Fruit fly (Drosophila melanogaster): ENCODE results near the gene nac.

nac gene

dm6 chr3R:8326884-8327283, 23.1 kb upstream of the nac start (continued):
- peak; percentile 39 for TF ChIP-seq CG15696 (tag; optimal IDR thresholded peaks at IDR 0.05)
- no peak for TF ChIP-seq nerfin-1 (tag; optimal IDR thresholded peaks at IDR 0.05)
- TF ChIP-seq ind (GFP tag; optimal IDR thresholded peaks at IDR 0.05): no peak
- TF ChIP-seq Hr78 (GFP tag; optimal IDR thresholded peaks at IDR 0.05): no peak
- no peak for TF ChIP-seq sim (GFP tag; IDR thresholded peaks at IDR 0.05)
- TF ChIP-seq kah (GFP tag; optimal IDR thresholded peaks at IDR 0.05): no peak
- no peak for TF ChIP-seq btn (GFP tag; optimal IDR thresholded peaks at IDR 0.05)
- TF ChIP-seq CG9876 (GFP tag; optimal IDR thresholded peaks at IDR 0.05): no peak
- peak in 1 of 2 experiments; percentile 85 for TF ChIP-seq tll (GFP tag; optimal IDR thresholded peaks at IDR 0.05)
- TF ChIP-seq sisA (GFP tag; IDR thresholded peaks at IDR 0.05): no peak
- TF ChIP-seq CG11560 (tag; IDR thresholded peaks at IDR 0.05): no peak
- TF ChIP-seq Mad (GFP tag; optimal IDR thresholded peaks at IDR 0.05): no peak
- no peak for TF ChIP-seq sr (GFP tag; IDR thresholded peaks at IDR 0.05)
- no peak for TF ChIP-seq Hr39 (optimal IDR thresholded peaks at IDR 0.05)
- TF ChIP-seq lab (GFP tag; optimal IDR thresholded peaks at IDR 0.05): no peak
- TF ChIP-seq pum (GFP tag; optimal IDR thresholded peaks at IDR 0.05): no peak
- no peak for TF ChIP-seq sima (GFP tag; optimal IDR thresholded peaks at IDR 0.05)
- TF ChIP-seq tin (GFP tag; optimal IDR thresholded peaks at IDR 0.05): no peak
- TF ChIP-seq ac (GFP tag; optimal IDR thresholded peaks at IDR 0.05): peak; percentile 36
- no peak for TF ChIP-seq CG16863 (GFP tag; optimal IDR thresholded peaks at IDR 0.05)
- TF ChIP-seq CG6254 (GFP tag; optimal IDR thresholded peaks at IDR 0.05): no peak
- no peak for TF ChIP-seq Sox100B (GFP tag; optimal IDR thresholded peaks at IDR 0.05)
- TF ChIP-seq grn (GFP tag; optimal IDR thresholded peaks at IDR 0.05): no peak

DNA sequence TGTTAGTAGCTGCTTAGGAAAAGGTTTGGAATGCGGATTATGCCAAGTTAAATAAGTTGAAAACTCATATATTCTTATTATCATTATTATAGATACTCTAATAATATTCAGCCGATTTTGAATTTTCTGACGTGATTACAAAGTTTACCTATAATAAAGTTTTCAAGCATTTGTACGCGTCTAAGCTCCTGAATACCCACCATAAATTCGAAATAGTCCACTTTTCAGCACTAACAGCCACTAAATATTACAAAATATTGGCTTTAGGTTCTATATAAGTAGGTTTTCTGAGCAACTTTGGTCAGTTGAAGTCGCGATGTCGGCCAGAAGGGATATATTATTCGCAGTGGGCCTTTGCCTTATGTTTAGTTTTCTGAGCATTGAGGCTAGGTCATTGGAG, 20.2 kb upstream of the nac start, which contains the start of gene CG7443:
CG7443 (plus strand) TSS at position 301 of the 400 bp plus-strand sequence.
- TF ChIP-seq CG1024 (GFP tag; IDR thresholded peaks at IDR 0.05) (no peak), CG16813 (GFP tag; IDR thresholded peaks at IDR 0.05; ENCODE audit: partially characterized antibody) (no peak), CG4617 (GFP tag; optimal IDR thresholded peaks at IDR 0.05; ENCODE audit: borderline replicate concordance) (no peak), CG13424 (tag; optimal IDR thresholded peaks at IDR 0.05) (no peak), CG30431 (GFP tag; optimal IDR thresholded peaks at IDR 0.05) (no peak), CG17328 (GFP tag; IDR thresholded peaks at IDR 0.05) (no peak), insv (GFP tag; optimal IDR thresholded peaks at IDR 0.05) (no peak), CG13775 (GFP tag; optimal IDR thresholded peaks at IDR 0.05) (no peak), Gsc (GFP tag; IDR thresholded peaks at IDR 0.05) (no peak), CG14014 (GFP tag; IDR thresholded peaks at IDR 0.05) (no peak)

dm6 chr3R:8321447-8321846, 17.6 kb upstream of the nac start, which contains the start of gene Or85a:
Gene Or85a, plus strand, starts transcription at chr3R:8321747.
- TF ChIP-seq CG11560 (tag; IDR thresholded peaks at IDR 0.05) (no peak), luna (GFP tag; optimal IDR thresholded peaks at IDR 0.05) (no peak), vvl (GFP tag; IDR thresholded peaks at IDR 0.05) (no peak), Bteb2 (GFP tag; optimal IDR thresholded peaks at IDR 0.05) (no peak), ash1 (GFP tag; optimal IDR thresholded peaks at IDR 0.05) (no peak), MBD-R2 (GFP tag; IDR thresholded peaks at IDR 0.05) (no peak), Hr3 (GFP tag; optimal IDR thresholded peaks at IDR 0.05) (no peak), CG31441 (GFP tag; IDR thresholded peaks at IDR 0.05) (no peak), fd96Cb (tag; optimal IDR thresholded peaks at IDR 0.05) (no peak), CG3726 (GFP tag; IDR thresholded peaks at IDR 0.05) (no peak), Chrac-16 (GFP tag; optimal IDR thresholded peaks at IDR 0.05) (no peak), sens-2 (GFP tag; IDR thresholded peaks at IDR 0.05) (no peak), CG8478 (optimal IDR thresholded peaks at IDR 0.05) (no peak), CG31224 (GFP tag; IDR thresholded peaks at IDR 0.05) (no peak), CG17359 (tag; optimal IDR thresholded peaks at IDR 0.05) (no peak)

Data from whole organism, embryonic.